Fruit fly (Drosophila melanogaster): ENCODE measurements around the gene I-3.

I-3 gene

dm6 chrX:20863704-20864103 lies 18.7 kb downstream of the I-3 start (continued):
- TF ChIP-seq ss (GFP tag; optimal IDR thresholded peaks at IDR 0.05) (no peak), Met (GFP tag; optimal IDR thresholded peaks at IDR 0.05) (peak; percentile 14), pdm3 (GFP tag; optimal IDR thresholded peaks at IDR 0.05) (peak; percentile 27)
